Worm (Caenorhabditis elegans) whole organism, L4 larva: ENCODE results near the gene ints-7.

Source experiments
- F37D6.2 ChIP-seq: sonication (generic microtip); optimal IDR thresholded peaks from 2 replicates; lab custom pipeline; 2016; ENCODE audit warnings: mild to moderate bottlenecking, missing genetic modification characterization, missing compliant biosample characterization
- ceh-20 ChIP-seq: fragments of 200-800 bp; sonication (Bioruptor generic); IDR thresholded peaks from 2 replicates; pipeline ENCODE4 v1.3.6; 2022; ENCODE audit warnings: missing genetic modification reagents, missing genetic modification characterization, missing compliant biosample characterization
- ceh-28 ChIP-seq: fragments of 150-350 bp; optimal IDR thresholded peaks from 2 replicates; lab custom pipeline; 2014; ENCODE audit warnings: missing biosample characterization, missing genetic modification reagents, missing genetic modification characterization
- fos-1 ChIP-seq: fragments of 150-350 bp; optimal IDR thresholded peaks from 2 replicates; lab custom pipeline; 2014; ENCODE audit warnings: missing biosample characterization, missing genetic modification characterization
- hlh-30 ChIP-seq: sonication (generic microtip); optimal IDR thresholded peaks from 2 replicates; lab custom pipeline; 2017; ENCODE audit warnings: antibody characterized with exemption, mild to moderate bottlenecking, missing genetic modification characterization, missing compliant biosample characterization; ENCODE audit not compliant: insufficient read depth
- nhr-237 ChIP-seq: sonication (generic microtip); optimal IDR thresholded peaks from 2 replicates; lab custom pipeline; 2017; ENCODE audit warnings: missing biosample characterization, missing genetic modification characterization
- nhr-76 ChIP-seq: fragments of 150-350 bp; optimal IDR thresholded peaks from 2 replicates; lab custom pipeline; 2014; ENCODE audit warnings: missing biosample characterization, missing genetic modification characterization
- spr-1 ChIP-seq: sonication (generic microtip); optimal IDR thresholded peaks from 2 replicates; lab custom pipeline; 2016; ENCODE audit warnings: mild to moderate bottlenecking, missing genetic modification characterization, missing compliant biosample characterization
- unc-62 ChIP-seq, 3 experiments: fragments of 150-350 bp in 1 of 3; sonication (generic microtip); optimal IDR thresholded peaks in 2 of 3; peaks in 1 of 3; 1 replicate in 1 of 3; 2 replicates in 2 of 3; lab custom pipeline; 2014 to 2017; ENCODE audit warnings: missing biosample characterization in 3 of 3, missing genetic modification characterization in 3 of 3, missing genetic modification reagents in 3 of 3, missing genotype in 1 of 3
- zfp-2 ChIP-seq: sonication (generic microtip); optimal IDR thresholded peaks from 2 replicates; lab custom pipeline; 2016; ENCODE audit warnings: mild to moderate bottlenecking, missing genetic modification characterization, missing compliant biosample characterization

DNA sequence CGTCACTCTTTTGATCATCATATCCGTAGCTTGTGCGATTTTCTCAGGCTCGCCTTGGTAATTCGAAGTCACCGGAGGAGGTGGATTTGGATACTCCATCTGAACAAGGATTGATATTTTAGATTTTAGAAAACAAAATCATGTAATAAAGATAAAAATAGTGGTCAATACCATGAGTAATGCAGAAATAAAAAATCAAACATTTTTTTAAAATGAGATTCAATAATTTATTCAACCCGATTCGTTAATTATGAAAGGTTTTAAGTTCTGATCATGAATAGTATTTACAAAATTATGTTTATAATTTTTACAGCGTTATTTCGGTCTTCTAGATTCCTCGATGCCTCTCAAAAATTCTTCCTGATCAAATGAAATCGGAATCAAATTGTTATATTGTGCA, 48.9 kb upstream of the ints-7 start, which contains the start of gene mdt-8:
- TF ChIP-seq unc-62 (GFP tag; optimal IDR thresholded peaks at IDR 0.05 in 1 of 2; lab: Kevin White, UChicago) (no peak), unc-62 (tag; optimal IDR thresholded peaks at IDR 0.05; lab: Kevin White, UChicago) (no peak), nhr-237 (tag; lab: Kevin White, UChicago) (no peak), spr-1 (tag; lab: Kevin White, UChicago) (no peak), zfp-2 (tag; lab: Kevin White, UChicago) (no peak), ceh-20 (GFP tag; lab: Robert Waterston, UW) (no peak), fos-1 (tag; lab: Kevin White, UChicago) (no peak), hlh-30 (tag; lab: Kevin White, UChicago) (no peak), ceh-28 (no peak), F37D6.2 (tag; lab: Kevin White, UChicago) (no peak), nhr-76 (no peak)
